Worm (Caenorhabditis elegans) whole organism, L4/young adult: ENCODE data around the gene smf-1.

Experiments
- dao-5 ChIP-seq: sonication (generic microtip); optimal IDR thresholded peaks from 2 replicates; lab custom pipeline; 2016; ENCODE audit warnings: missing genotype, missing genetic modification characterization, moderate library complexity, missing compliant biosample characterization
- him-1 ChIP-seq: sonication (generic microtip); optimal IDR thresholded peaks from 2 replicates; lab custom pipeline; 2016; ENCODE audit warnings: missing genotype, missing genetic modification reagents, missing genetic modification characterization, missing compliant biosample characterization

DNA sequence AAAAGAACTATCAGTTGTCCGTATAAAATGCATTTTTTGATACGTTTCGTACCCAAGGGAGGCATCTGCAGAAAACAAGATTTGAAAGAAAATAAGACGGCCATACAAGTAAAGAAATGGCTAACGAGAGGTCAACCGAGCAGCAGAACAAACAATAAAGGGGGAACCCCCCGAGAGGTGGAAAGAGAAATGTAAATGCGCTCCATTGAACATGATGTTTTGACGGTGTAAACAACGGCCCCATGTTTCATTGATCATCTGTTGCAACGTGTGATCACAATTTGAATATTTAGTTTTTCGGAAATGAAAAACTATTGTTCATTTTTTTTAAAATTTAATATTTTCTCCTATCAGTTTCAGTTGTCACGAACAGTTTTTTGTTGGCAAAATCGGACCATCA lies 6.7 kb upstream of the smf-1 start, which contains the start of gene K11G12.6:
- TF ChIP-seq him-1 (no peak), dao-5 (no peak)
